Worm (Caenorhabditis elegans): ENCODE results near the gene cdk-12.

DNA sequence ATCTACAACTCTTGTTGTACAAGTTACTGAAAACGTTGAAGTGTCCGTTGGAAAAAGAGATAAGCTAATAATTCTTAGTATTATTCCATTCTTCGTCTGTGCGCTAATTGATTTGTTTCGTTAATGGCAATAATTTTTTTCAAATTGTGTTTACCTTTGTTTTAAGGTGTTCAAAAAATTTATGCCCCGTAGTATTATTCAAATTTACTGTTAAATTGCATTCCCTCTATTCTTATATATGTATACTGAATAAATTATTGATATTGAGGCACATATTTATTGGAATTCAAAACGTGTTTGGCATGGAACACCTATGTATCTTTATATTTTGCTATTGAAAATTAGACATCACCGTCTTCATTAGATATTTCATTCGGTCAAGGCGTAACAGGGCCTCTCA is 42.1 kb downstream of the cdk-12 start, which contains the start of gene pals-26:
- no peak for TF ChIP-seq flt-1 (GFP tag; IDR thresholded peaks at IDR 0.05)
- TF ChIP-seq klf-2 (GFP tag; conservative IDR thresholded peaks at IDR 0.05), result no peak
- TF ChIP-seq ztf-23 (GFP tag; IDR thresholded peaks at IDR 0.05), result no peak
